Worm (Caenorhabditis elegans) whole organism, L1 larva: Measurements from ENCODE around the gene txbp-3.
A peak's percentile ranks its signal among the peaks of the same experiment; 100 is the strongest.

ENCODE experiments used
- C04F5.9 ChIP-seq: sonication (generic microtip); optimal IDR thresholded peaks from 2 replicates; lab custom pipeline; 2016; ENCODE audit warnings: missing genetic modification characterization, missing compliant biosample characterization
- C16A3.4 ChIP-seq: fragments of 150-350 bp; optimal IDR thresholded peaks from 2 replicates; lab custom pipeline; 2014; ENCODE audit warnings: missing biosample characterization, missing genetic modification characterization
- F16B12.6 ChIP-seq: fragments of 150-350 bp; optimal IDR thresholded peaks from 2 replicates; lab custom pipeline; 2014; ENCODE audit warnings: missing biosample characterization, missing genetic modification characterization
- Y116A8C.19 ChIP-seq: sonication (generic microtip); optimal IDR thresholded peaks from 2 replicates; lab custom pipeline; 2016; ENCODE audit warnings: missing compliant biosample characterization, missing genetic modification characterization, borderline replicate concordance
- aha-1 ChIP-seq: fragments of 150-350 bp; optimal IDR thresholded peaks from 2 replicates; lab custom pipeline; 2014; ENCODE audit warnings: missing biosample characterization, missing genetic modification characterization
- aly-2 ChIP-seq: fragments of 150-350 bp; optimal IDR thresholded peaks from 2 replicates; lab custom pipeline; 2014; ENCODE audit warnings: missing biosample characterization, missing genetic modification characterization
- ceh-63 ChIP-seq: fragments of 200-800 bp; sonication (Bioruptor generic); optimal IDR thresholded peaks from 2 replicates; lab custom pipeline; 2018; ENCODE audit warnings: mild to moderate bottlenecking, missing genetic modification characterization, missing compliant biosample characterization
- ceh-8 ChIP-seq: fragments of 200-800 bp; sonication (Bioruptor generic); optimal IDR thresholded peaks from 2 replicates; lab custom pipeline; 2018; ENCODE audit warnings: mild to moderate bottlenecking, missing genetic modification characterization, moderate library complexity, missing compliant biosample characterization
- ceh-90 ChIP-seq: sonication (generic microtip); optimal IDR thresholded peaks from 2 replicates; lab custom pipeline; 2016; ENCODE audit warnings: missing genetic modification characterization, missing compliant biosample characterization
- ces-1 ChIP-seq: fragments of 150-350 bp; optimal IDR thresholded peaks from 2 replicates; lab custom pipeline; 2014; ENCODE audit warnings: missing biosample characterization, missing genetic modification reagents, missing genetic modification characterization
- dsc-1 ChIP-seq: sonication (generic microtip); optimal IDR thresholded peaks from 2 replicates; lab custom pipeline; 2016; ENCODE audit warnings: mild to moderate bottlenecking, missing genetic modification characterization, missing compliant biosample characterization
- efl-1 ChIP-seq, 4 experiments: fragments of 150-350 bp; optimal IDR thresholded peaks in 3 of 4; peaks in 1 of 4; 1 replicate in 1 of 4; 2 replicates in 3 of 4; lab custom pipeline; 2014; ENCODE audit warnings: missing biosample characterization in 2 of 4, missing genetic modification characterization in 2 of 4, missing genetic modification reagents in 2 of 4
- egl-27 ChIP-seq, 2 experiments: fragments of 150-350 bp in 1 of 2; sonication (generic microtip); optimal IDR thresholded peaks; 3 replicates each; lab custom pipeline; 2017 to 2018; ENCODE audit warnings: missing biosample characterization in 2 of 2, missing genetic modification characterization in 2 of 2, missing genetic modification reagents in 2 of 2
- elt-2 ChIP-seq: sonication (generic microtip); optimal IDR thresholded peaks from 2 replicates; lab custom pipeline; 2016; ENCODE audit warnings: missing genetic modification characterization, mild to moderate bottlenecking, inconsistent platforms, missing compliant biosample characterization, missing genetic modification reagents
- elt-3 ChIP-seq, 6 experiments: fragments of 150-350 bp in 1 of 6; sonication (generic microtip); optimal IDR thresholded peaks; 2 replicates each; lab custom pipeline; 2017 to 2018; ENCODE audit warnings: missing biosample characterization in 6 of 6, missing genetic modification characterization in 6 of 6, inconsistent platforms in 1 of 6
- fkh-10 ChIP-seq: sonication (generic microtip); optimal IDR thresholded peaks from 2 replicates; lab custom pipeline; 2017; ENCODE audit warnings: missing biosample characterization, missing genetic modification reagents, missing genetic modification characterization
- fkh-4 ChIP-seq: sonication (generic microtip); optimal IDR thresholded peaks from 2 replicates; lab custom pipeline; 2016; ENCODE audit warnings: missing compliant biosample characterization, missing genetic modification characterization, borderline replicate concordance
- fos-1 ChIP-seq: fragments of 150-350 bp; optimal IDR thresholded peaks from 2 replicates; lab custom pipeline; 2014; ENCODE audit warnings: missing biosample characterization, missing genetic modification characterization
- grh-1 ChIP-seq: fragments of 200-800 bp; sonication (Bioruptor generic); IDR thresholded peaks from 2 replicates; pipeline ENCODE4 v1.3.6; 2022; ENCODE audit warnings: missing genetic modification reagents, missing genetic modification characterization, missing compliant biosample characterization
- hlh-17 ChIP-seq: fragments of 200-800 bp; sonication (Bioruptor generic); optimal IDR thresholded peaks from 2 replicates; lab custom pipeline; 2018; ENCODE audit warnings: missing genetic modification characterization, mild to moderate bottlenecking, missing compliant biosample characterization, moderate library complexity, borderline replicate concordance
- hlh-4 ChIP-seq: sonication (generic microtip); optimal IDR thresholded peaks from 2 replicates; lab custom pipeline; 2016; ENCODE audit warnings: mild to moderate bottlenecking, missing genetic modification characterization, missing compliant biosample characterization
- hpl-2 ChIP-seq: fragments of 150-350 bp; optimal IDR thresholded peaks from 2 replicates; lab custom pipeline; 2014; ENCODE audit warnings: missing biosample characterization, missing genetic modification reagents, missing genetic modification characterization
- irx-1 ChIP-seq: sonication (generic microtip); optimal IDR thresholded peaks from 2 replicates; lab custom pipeline; 2016; ENCODE audit warnings: missing genetic modification characterization, missing compliant biosample characterization
- jun-1 ChIP-seq: fragments of 150-350 bp; optimal IDR thresholded peaks from 2 replicates; lab custom pipeline; 2014; ENCODE audit warnings: missing biosample characterization, missing genetic modification reagents, missing genetic modification characterization
- lin-13 ChIP-seq: fragments of 150-350 bp; optimal IDR thresholded peaks from 2 replicates; lab custom pipeline; 2014; ENCODE audit warnings: missing biosample characterization, missing genetic modification reagents, missing genetic modification characterization
- lir-3 ChIP-seq: sonication (generic microtip); optimal IDR thresholded peaks from 2 replicates; lab custom pipeline; 2016; ENCODE audit warnings: mild to moderate bottlenecking, missing genetic modification characterization, moderate library complexity, missing compliant biosample characterization; ENCODE audit not compliant: poor library complexity
- lsy-2 ChIP-seq, 2 experiments: fragments of 150-350 bp; optimal IDR thresholded peaks; 2 replicates each; lab custom pipeline; 2014; ENCODE audit warnings: missing biosample characterization in 2 of 2, missing genetic modification characterization in 2 of 2
- mab-9 ChIP-seq: fragments of 200-800 bp; sonication (Bioruptor generic); IDR thresholded peaks from 2 replicates; pipeline ENCODE4 v1.3.6; 2022; ENCODE audit warnings: missing genetic modification reagents, missing genetic modification characterization, missing compliant biosample characterization
- mdl-1 ChIP-seq, 2 experiments: fragments of 150-350 bp; optimal IDR thresholded peaks; 2 replicates each; lab custom pipeline; 2014 to 2017; ENCODE audit warnings: missing biosample characterization in 2 of 2, missing genetic modification characterization in 2 of 2, inconsistent platforms in 1 of 2
- mef-2 ChIP-seq: fragments of 150-350 bp; optimal IDR thresholded peaks from 2 replicates; lab custom pipeline; 2014; ENCODE audit warnings: missing biosample characterization, missing genetic modification characterization
- mep-1 ChIP-seq: fragments of 150-350 bp; optimal IDR thresholded peaks from 2 replicates; lab custom pipeline; 2014; ENCODE audit warnings: missing biosample characterization, missing genetic modification characterization
- nhr-20 ChIP-seq: sonication (generic microtip); optimal IDR thresholded peaks from 2 replicates; lab custom pipeline; 2016; ENCODE audit warnings: mild to moderate bottlenecking, missing genetic modification characterization, missing compliant biosample characterization
- nhr-47 ChIP-seq: sonication (generic microtip); optimal IDR thresholded peaks from 2 replicates; lab custom pipeline; 2016; ENCODE audit warnings: mild to moderate bottlenecking, missing genetic modification characterization, moderate library complexity, missing compliant biosample characterization
- nhr-71 ChIP-seq: sonication (generic microtip); optimal IDR thresholded peaks from 2 replicates; lab custom pipeline; 2016; ENCODE audit warnings: mild to moderate bottlenecking, missing genetic modification characterization, moderate library complexity, missing compliant biosample characterization
- nhr-76 ChIP-seq: sonication (generic microtip); optimal IDR thresholded peaks from 2 replicates; lab custom pipeline; 2017; ENCODE audit warnings: missing biosample characterization, missing genetic modification characterization
- nhr-77 ChIP-seq: fragments of 150-350 bp; optimal IDR thresholded peaks from 2 replicates; lab custom pipeline; 2014; ENCODE audit warnings: missing biosample characterization, missing genetic modification characterization
- nhr-84 ChIP-seq: sonication (generic microtip); optimal IDR thresholded peaks from 2 replicates; lab custom pipeline; 2017; ENCODE audit warnings: missing biosample characterization, missing genetic modification characterization
- nhr-90 ChIP-seq: sonication (generic microtip); optimal IDR thresholded peaks from 2 replicates; lab custom pipeline; 2016; ENCODE audit warnings: mild to moderate bottlenecking, missing genetic modification characterization, missing compliant biosample characterization; ENCODE audit not compliant: poor library complexity
- pag-3 ChIP-seq: sonication (generic microtip); optimal IDR thresholded peaks from 2 replicates; lab custom pipeline; 2017; ENCODE audit warnings: missing genetic modification characterization, mild to moderate bottlenecking, missing compliant biosample characterization, antibody characterized with exemption, borderline replicate concordance; ENCODE audit not compliant: insufficient read depth
- pqm-1 ChIP-seq: sonication (generic microtip); optimal IDR thresholded peaks from 3 replicates; lab custom pipeline; 2017; ENCODE audit warnings: missing biosample characterization, missing genetic modification characterization
- rnt-1 ChIP-seq: sonication (generic microtip); optimal IDR thresholded peaks from 2 replicates; lab custom pipeline; 2016; ENCODE audit warnings: mild to moderate bottlenecking, missing genetic modification characterization, moderate library complexity, missing compliant biosample characterization
- skn-1 ChIP-seq: fragments of 150-350 bp; optimal IDR thresholded peaks from 2 replicates; lab custom pipeline; 2014; ENCODE audit warnings: missing biosample characterization, missing genetic modification characterization
- snu-23 ChIP-seq: sonication (generic microtip); optimal IDR thresholded peaks from 2 replicates; lab custom pipeline; 2016; ENCODE audit warnings: missing genetic modification characterization, missing compliant biosample characterization
- sptf-1 ChIP-seq: fragments of 150-350 bp; optimal IDR thresholded peaks from 2 replicates; lab custom pipeline; 2014; ENCODE audit warnings: missing biosample characterization, missing genetic modification characterization
- swsn-7 ChIP-seq: sonication (generic microtip); optimal IDR thresholded peaks from 2 replicates; lab custom pipeline; 2016; ENCODE audit warnings: missing genetic modification characterization, missing compliant biosample characterization
- tbx-2 ChIP-seq: sonication (generic microtip); optimal IDR thresholded peaks from 2 replicates; lab custom pipeline; 2016; ENCODE audit warnings: missing genetic modification characterization, missing compliant biosample characterization
- tlp-1 ChIP-seq: fragments of 150-350 bp; optimal IDR thresholded peaks from 2 replicates; lab custom pipeline; 2014; ENCODE audit warnings: missing biosample characterization, missing genetic modification characterization
- unc-130 ChIP-seq: fragments of 150-350 bp; optimal IDR thresholded peaks from 2 replicates; lab custom pipeline; 2017; ENCODE audit warnings: missing biosample characterization, missing genetic modification characterization, inconsistent platforms
- unc-30 ChIP-seq: sonication (generic microtip); optimal IDR thresholded peaks from 2 replicates; lab custom pipeline; 2017; ENCODE audit warnings: missing biosample characterization, missing genetic modification characterization
- unc-62 ChIP-seq: fragments of 150-350 bp; optimal IDR thresholded peaks from 2 replicates; lab custom pipeline; 2014; ENCODE audit warnings: missing biosample characterization, missing genetic modification reagents, missing genetic modification characterization
- unc-98 ChIP-seq: fragments of 200-800 bp; sonication (Bioruptor generic); IDR thresholded peaks from 2 replicates; pipeline ENCODE4 v1.3.6; 2022; ENCODE audit warnings: missing genetic modification characterization, missing compliant biosample characterization
- zag-1 ChIP-seq: fragments of 150-350 bp; optimal IDR thresholded peaks from 2 replicates; lab custom pipeline; 2014; ENCODE audit warnings: missing biosample characterization, missing genetic modification characterization

txbp-3 gene

DNA sequence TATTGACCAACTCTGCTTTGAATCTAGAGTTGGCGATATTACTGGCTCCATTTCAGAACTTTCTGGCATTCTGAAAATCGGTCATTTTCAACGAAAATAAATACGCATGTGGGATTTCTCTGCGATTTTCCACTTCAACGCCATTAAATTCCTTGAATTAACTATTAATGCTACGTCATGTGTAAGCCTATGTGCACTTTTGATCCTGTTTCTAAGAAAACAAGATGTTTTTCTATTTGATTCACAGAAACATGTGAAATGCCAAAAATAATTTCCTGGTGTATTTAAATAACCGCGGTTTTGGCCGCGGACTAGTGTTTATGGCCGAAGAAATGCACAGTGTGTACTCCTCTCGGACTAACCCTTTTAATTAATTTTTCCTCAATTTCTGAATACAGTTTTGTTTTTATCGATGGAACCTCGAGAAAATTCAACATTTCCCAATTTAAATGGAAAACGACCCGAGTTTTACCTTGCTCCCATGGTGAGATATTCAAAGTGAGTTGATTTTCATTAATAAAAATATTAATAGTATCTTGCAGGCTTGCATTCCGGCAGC, 21.5 kb upstream of the txbp-3 start, which contains the start of the genes C45G9.11 and C45G9.2 (continued):
- TF ChIP-seq lsy-2 (tag; optimal IDR thresholded peaks at IDR 0.05; lab: Kevin White, UChicago) (peak; percentile 78 to 85), dsc-1 (tag; lab: Kevin White, UChicago) (peak; percentile 92), unc-30 (tag; lab: Kevin White, UChicago) (no peak), aly-2 (tag; lab: Kevin White, UChicago) (peak; percentile 45), C16A3.4 (tag; lab: Kevin White, UChicago) (peak; percentile 40), tbx-2 (peak; percentile 90), nhr-84 (tag; lab: Kevin White, UChicago) (no peak), nhr-20 (tag; lab: Kevin White, UChicago) (peak; percentile 85), nhr-90 (tag; lab: Kevin White, UChicago) (peak; percentile 90), sptf-1 (no peak), fkh-4 (tag; lab: Kevin White, UChicago) (peak; percentile 93), pag-3 (tag; lab: Kevin White, UChicago) (no peak), jun-1 (tag; lab: Kevin White, UChicago) (no peak), mep-1 (tag; lab: Kevin White, UChicago) (peak; percentile 77), snu-23 (GFP tag; lab: Kevin White, UChicago) (peak; percentile 85), ceh-8 (GFP tag; lab: Kevin White, UChicago) (peak; percentile 41), skn-1 (tag; lab: Kevin White, UChicago) (peak; percentile 19), pqm-1 (tag; lab: Kevin White, UChicago) (no peak), unc-130 (tag; lab: Kevin White, UChicago) (peak; percentile 79), hpl-2 (no peak), elt-3 (tag; optimal IDR thresholded peaks at IDR 0.05; lab: Kevin White, UChicago) (peak in 2 of 6 experiments; percentile 22 to 48), lin-13 (GFP tag; lab: Kevin White, UChicago) (peak; percentile 54), mef-2 (tag; lab: Kevin White, UChicago) (no peak), unc-62 (no peak), mdl-1 (tag; optimal IDR thresholded peaks at IDR 0.05; lab: Kevin White, UChicago) (peak in 1 of 2 experiments; percentile 38), unc-98 (GFP tag; lab: Robert Waterston, UW) (peak; percentile 85), zag-1 (tag; lab: Kevin White, UChicago) (no peak), hlh-4 (peak; percentile 52), rnt-1 (tag; lab: Kevin White, UChicago) (peak; percentile 98), F16B12.6 (tag; lab: Kevin White, UChicago) (peak; percentile 26), ceh-90 (tag; lab: Kevin White, UChicago) (peak; percentile 95), ceh-63 (GFP tag; lab: Kevin White, UChicago) (peak; percentile 79), fos-1 (tag; lab: Kevin White, UChicago) (peak; percentile 26), elt-2 (tag; lab: Kevin White, UChicago) (peak; percentile 55), grh-1 (GFP tag; lab: Robert Waterston, UW) (peak; percentile 76), tlp-1 (tag; lab: Kevin White, UChicago) (no peak), hlh-17 (GFP tag; lab: Kevin White, UChicago) (peak; percentile 58), egl-27 (tag; optimal IDR thresholded peaks at IDR 0.05; lab: Kevin White, UChicago) (no peak), nhr-71 (peak; percentile 90), irx-1 (tag; lab: Kevin White, UChicago) (peak; percentile 95), nhr-47 (tag; lab: Kevin White, UChicago) (peak; percentile 90), lir-3 (tag; lab: Kevin White, UChicago) (peak; percentile 95), C04F5.9 (peak; percentile 84), ces-1 (no peak), Y116A8C.19 (tag; lab: Kevin White, UChicago) (peak; percentile 79), efl-1 (optimal IDR thresholded peaks at IDR 0.05; lab: Kevin White, UChicago) (peak; percentile 79 to 94), efl-1 (GFP tag; optimal IDR thresholded peaks at IDR 0.05 in 1 of 2; lab: Kevin White, UChicago) (peak; percentile 94 to 99), swsn-7 (peak; percentile 78), aha-1 (no peak), fkh-10 (GFP tag; lab: Kevin White, UChicago) (no peak), nhr-76 (tag; lab: Kevin White, UChicago) (no peak), mab-9 (peak; percentile 71), nhr-77 (tag; lab: Kevin White, UChicago) (peak; percentile 15)
